Fruit fly (Drosophila melanogaster): ENCODE results near the gene dcma.
A peak's percentile ranks its signal among the peaks of the same experiment; 100 is the strongest.

Gene dcma

DNA sequence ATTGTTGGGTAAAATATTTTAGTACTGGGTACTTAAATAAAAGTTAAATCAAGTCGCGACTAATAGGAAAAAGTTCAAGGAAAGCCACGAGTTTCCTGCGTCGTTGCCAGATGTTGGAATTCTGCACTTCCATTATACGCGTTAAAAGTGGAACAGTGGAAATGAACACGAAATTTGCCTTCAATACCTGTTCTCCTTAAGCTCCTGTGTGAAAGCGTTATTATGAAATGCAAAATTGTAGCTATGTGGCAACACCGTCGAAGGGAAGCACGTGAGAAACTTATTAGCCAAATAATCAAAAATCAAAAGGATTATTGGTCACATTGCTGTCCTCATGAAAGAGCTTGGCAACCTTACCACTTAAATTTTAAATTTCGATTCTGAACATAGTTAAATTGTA lies 3.9 kb upstream of the dcma start, which contains the start of gene CG3251:
Gene CG3251 (minus strand): TSS at position 101 of the 400 bp plus-strand sequence.
- no peak for TF ChIP-seq pb (GFP tag; optimal IDR thresholded peaks at IDR 0.05)
- no peak for TF ChIP-seq CG6683 (GFP tag; optimal IDR thresholded peaks at IDR 0.05)
- no peak for TF ChIP-seq ind (GFP tag; optimal IDR thresholded peaks at IDR 0.05)
- no peak for TF ChIP-seq CG4328 (GFP tag; optimal IDR thresholded peaks at IDR 0.05)
- TF ChIP-seq crc (GFP tag; optimal IDR thresholded peaks at IDR 0.05): no peak
- no peak for TF ChIP-seq sd (tag; optimal IDR thresholded peaks at IDR 0.05)
- no peak for TF ChIP-seq otp (GFP tag; IDR thresholded peaks at IDR 0.05)
- TF ChIP-seq disco-r (GFP tag; optimal IDR thresholded peaks at IDR 0.05): no peak
- TF ChIP-seq gce (GFP tag; IDR thresholded peaks at IDR 0.05): no peak

DNA sequence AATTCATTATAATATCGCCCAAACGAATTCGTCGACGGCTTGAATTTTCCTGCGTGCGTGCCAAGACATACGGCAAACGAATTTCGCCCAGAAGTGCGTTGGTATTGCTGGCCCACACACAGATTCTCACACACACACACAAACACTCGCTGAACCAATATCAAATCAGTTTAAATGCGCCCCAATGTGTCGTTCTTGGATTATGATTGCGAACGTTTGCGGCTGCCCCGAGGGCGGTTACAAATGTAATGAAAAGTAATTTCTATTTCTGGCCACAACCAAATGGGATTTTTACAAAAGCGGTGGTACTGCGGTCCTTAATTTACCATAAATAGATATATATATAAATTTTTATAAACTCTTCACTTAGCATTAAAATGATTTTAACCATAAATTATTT lies 4.3 kb downstream of the dcma start:
- peak; percentile 65 for TF ChIP-seq CG18476 (GFP tag; optimal IDR thresholded peaks at IDR 0.05)
- TF ChIP-seq Ptx1 (GFP tag; IDR thresholded peaks at IDR 0.05): 0 out of 2 replicates have a peak, but pooled peaks have one; percentile 24
- no peak for TF ChIP-seq CG4328 (GFP tag; optimal IDR thresholded peaks at IDR 0.05)
- no peak for TF ChIP-seq Oli (tag; optimal IDR thresholded peaks at IDR 0.05)
- TF ChIP-seq lmd (GFP tag; IDR thresholded peaks at IDR 0.05): no peak
- no peak for TF ChIP-seq ftz-f1 (GFP tag; optimal IDR thresholded peaks at IDR 0.05)
- no peak for TF ChIP-seq run (tag; optimal IDR thresholded peaks at IDR 0.05)
- TF ChIP-seq ssp (GFP tag; IDR thresholded peaks at IDR 0.05): 0 out of 2 replicates have a peak, but pooled peaks have one; percentile 8
- TF ChIP-seq CG13894 (tag; optimal IDR thresholded peaks at IDR 0.05): peak; percentile 26
- TF ChIP-seq ttk (GFP tag; IDR thresholded peaks at IDR 0.05): no peak

DNA sequence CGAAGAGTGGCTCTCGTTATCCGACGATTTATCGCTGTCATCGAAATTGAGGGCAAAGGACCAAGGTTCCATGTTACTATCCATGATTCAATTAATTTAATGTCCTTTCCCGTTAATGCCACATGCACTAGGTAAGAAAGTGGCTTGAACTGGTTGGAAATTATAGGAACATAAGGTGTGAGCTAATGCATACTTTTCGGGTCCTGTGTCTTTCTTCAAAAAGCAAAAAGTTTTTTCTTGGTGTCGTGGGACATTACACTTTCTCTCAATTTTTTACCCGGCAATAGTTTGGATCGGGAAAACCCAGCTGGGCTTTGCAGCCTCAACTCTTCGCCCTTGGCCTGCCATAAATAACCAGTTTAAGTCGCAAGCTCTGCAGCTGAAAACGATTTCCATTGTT lies 6.9 kb downstream of the dcma start, which contains the start of gene Taf12L:
Gene Taf12L (minus strand): TSS at position 101 of the 400 bp plus-strand sequence.
- TF ChIP-seq CG11456 (GFP tag; IDR thresholded peaks at IDR 0.05): no peak
- no peak for TF ChIP-seq CG13287 (GFP tag; IDR thresholded peaks at IDR 0.05; ENCODE audit: partially characterized antibody)
- no peak for TF ChIP-seq psq (GFP tag; optimal IDR thresholded peaks at IDR 0.05)
- TF ChIP-seq Usf (GFP tag; optimal IDR thresholded peaks at IDR 0.05): no peak
- no peak for TF ChIP-seq CG16863 (GFP tag; optimal IDR thresholded peaks at IDR 0.05)
- TF ChIP-seq Sox100B (GFP tag; optimal IDR thresholded peaks at IDR 0.05): no peak
- TF ChIP-seq oc (tag; optimal IDR thresholded peaks at IDR 0.05): no peak
- no peak for TF ChIP-seq Gug (GFP tag; IDR thresholded peaks at IDR 0.05)
- no peak for TF ChIP-seq pho (GFP tag; optimal IDR thresholded peaks at IDR 0.05)
- no peak for TF ChIP-seq Taf1 (GFP tag; IDR thresholded peaks at IDR 0.05)
- TF ChIP-seq row (GFP tag; IDR thresholded peaks at IDR 0.05): no peak
- TF ChIP-seq CG6654 (GFP tag; optimal IDR thresholded peaks at IDR 0.05): no peak
- no peak for TF ChIP-seq bsh (GFP tag; optimal IDR thresholded peaks at IDR 0.05)
- no peak for TF ChIP-seq gfzf (GFP tag; optimal IDR thresholded peaks at IDR 0.05)
- no peak for TF ChIP-seq esg (GFP tag; conservative IDR thresholded peaks at IDR 0.05)
- no peak for TF ChIP-seq CG9215 (GFP tag; IDR thresholded peaks at IDR 0.05)
- no peak for TF ChIP-seq CG32772 (GFP tag; IDR thresholded peaks at IDR 0.05)
- TF ChIP-seq PHDP (tag; optimal IDR thresholded peaks at IDR 0.05): no peak
- no peak for TF ChIP-seq CG12744 (GFP tag; optimal IDR thresholded peaks at IDR 0.05)

dm6 chr2L:4726021-4726420 lies 31.5 kb downstream of the dcma start:
- TF ChIP-seq peb (GFP tag; IDR thresholded peaks at IDR 0.05): no peak
- peak; percentile 8 for TF ChIP-seq slou (GFP tag; optimal IDR thresholded peaks at IDR 0.05)
- TF ChIP-seq CG7372 (GFP tag; IDR thresholded peaks at IDR 0.05): no peak
- TF ChIP-seq wor (GFP tag; IDR thresholded peaks at IDR 0.05): no peak
- TF ChIP-seq Dip3 (GFP tag; optimal IDR thresholded peaks at IDR 0.05): no peak
- peak; percentile 32 for TF ChIP-seq pita (GFP tag; optimal IDR thresholded peaks at IDR 0.05)
- TF ChIP-seq CG2116 (GFP tag; optimal IDR thresholded peaks at IDR 0.05): peak; percentile 32
- TF ChIP-seq CG6854 (GFP tag; optimal IDR thresholded peaks at IDR 0.05): no peak
- TF ChIP-seq CG12744 (GFP tag; optimal IDR thresholded peaks at IDR 0.05): no peak
- peak; percentile 60; the same call in 1 of the 2 replicates for TF ChIP-seq CG42726 (GFP tag; IDR thresholded peaks at IDR 0.05; ENCODE audit: partially characterized antibody)
- no peak for TF ChIP-seq gce (GFP tag; IDR thresholded peaks at IDR 0.05)
- peak; percentile 12; the same call in 1 of the 2 replicates for TF ChIP-seq CG6272 (GFP tag; IDR thresholded peaks at IDR 0.05)
- no peak for TF ChIP-seq bigmax (GFP tag; optimal IDR thresholded peaks at IDR 0.05)
- peak; percentile 97 for TF ChIP-seq CG18011 (GFP tag; optimal IDR thresholded peaks at IDR 0.05)
